Worm (Caenorhabditis elegans) whole organism, late embryonic: ENCODE measurements around the gene D2023.6.

Source experiments
- F13H6.1 ChIP-seq: sonication (generic microtip); optimal IDR thresholded peaks from 2 replicates; lab custom pipeline; 2016; ENCODE audit warnings: missing genetic modification characterization, missing compliant biosample characterization
- K02D7.2 ChIP-seq: sonication (generic microtip); optimal IDR thresholded peaks from 2 replicates; lab custom pipeline; 2017; ENCODE audit warnings: mild to moderate bottlenecking, missing genetic modification characterization, missing compliant biosample characterization
- T23F11.4 ChIP-seq: fragments of 200-800 bp; sonication (Bioruptor generic); optimal IDR thresholded peaks from 2 replicates; lab custom pipeline; 2018; ENCODE audit warnings: mild to moderate bottlenecking, missing genetic modification characterization, missing compliant biosample characterization
- Y22D7AL.16 ChIP-seq: sonication (generic microtip); optimal IDR thresholded peaks from 2 replicates; lab custom pipeline; 2016; ENCODE audit warnings: missing genetic modification characterization, missing compliant biosample characterization
- ama-1 ChIP-seq: fragments of 150-350 bp; optimal IDR thresholded peaks from 2 replicates; lab custom pipeline; 2014
- ceh-14 ChIP-seq: sonication (generic microtip); optimal IDR thresholded peaks from 2 replicates; lab custom pipeline; 2016; ENCODE audit warnings: missing genotype, missing genetic modification characterization, missing compliant biosample characterization
- ceh-18 ChIP-seq: sonication (generic microtip); optimal IDR thresholded peaks from 2 replicates; lab custom pipeline; 2016; ENCODE audit warnings: missing genetic modification characterization, missing compliant biosample characterization
- ceh-19 ChIP-seq: fragments of 200-800 bp; sonication (Bioruptor generic); optimal IDR thresholded peaks from 2 replicates; lab custom pipeline; 2018; ENCODE audit warnings: mild to moderate bottlenecking, missing genetic modification characterization, missing compliant biosample characterization
- ceh-22 ChIP-seq: sonication (generic microtip); optimal IDR thresholded peaks from 2 replicates; lab custom pipeline; 2017; ENCODE audit warnings: missing biosample characterization, missing genetic modification characterization
- ceh-34 ChIP-seq: sonication (generic microtip); optimal IDR thresholded peaks from 2 replicates; lab custom pipeline; 2016; ENCODE audit warnings: mild to moderate bottlenecking, missing genetic modification characterization, missing compliant biosample characterization
- ceh-45 ChIP-seq: fragments of 200-800 bp; sonication (Bioruptor generic); IDR thresholded peaks from 2 replicates; pipeline ENCODE4 v1.3.6; 2022; ENCODE audit warnings: missing genetic modification reagents, missing genetic modification characterization, missing compliant biosample characterization
- ceh-48 ChIP-seq: sonication (generic microtip); optimal IDR thresholded peaks from 2 replicates; lab custom pipeline; 2016; ENCODE audit warnings: missing genetic modification characterization, inconsistent platforms, missing compliant biosample characterization
- che-1 ChIP-seq: sonication (generic microtip); optimal IDR thresholded peaks from 2 replicates; lab custom pipeline; 2016; ENCODE audit warnings: mild to moderate bottlenecking, missing genetic modification characterization, missing compliant biosample characterization
- dmd-4 ChIP-seq: sonication (generic microtip); optimal IDR thresholded peaks from 2 replicates; lab custom pipeline; 2016; ENCODE audit warnings: borderline replicate concordance, missing genetic modification characterization, missing compliant biosample characterization
- dve-1 ChIP-seq: sonication (generic microtip); optimal IDR thresholded peaks from 2 replicates; lab custom pipeline; 2017; ENCODE audit warnings: antibody characterized with exemption, mild to moderate bottlenecking, missing genetic modification characterization, missing compliant biosample characterization
- eyg-1 ChIP-seq: sonication (generic microtip); optimal IDR thresholded peaks from 2 replicates; lab custom pipeline; 2016; ENCODE audit warnings: missing genotype, missing genetic modification characterization, missing compliant biosample characterization
- fkh-10 ChIP-seq: fragments of 150-350 bp; optimal IDR thresholded peaks from 2 replicates; lab custom pipeline; 2014; ENCODE audit warnings: missing biosample characterization, missing genetic modification reagents, missing genetic modification characterization
- fkh-6 ChIP-seq: sonication (generic microtip); optimal IDR thresholded peaks from 2 replicates; lab custom pipeline; 2016; ENCODE audit warnings: missing genetic modification characterization, missing compliant biosample characterization
- hlh-13 ChIP-seq: fragments of 200-800 bp; sonication (Bioruptor generic); optimal IDR thresholded peaks from 2 replicates; lab custom pipeline; 2018; ENCODE audit warnings: mild to moderate bottlenecking, missing genetic modification characterization, missing compliant biosample characterization
- hlh-15 ChIP-seq: sonication (generic microtip); optimal IDR thresholded peaks from 2 replicates; lab custom pipeline; 2016; ENCODE audit warnings: missing genetic modification characterization, missing compliant biosample characterization
- hlh-30 ChIP-seq: sonication (generic microtip); optimal IDR thresholded peaks from 2 replicates; lab custom pipeline; 2017; ENCODE audit warnings: antibody characterized with exemption, missing genetic modification characterization, missing compliant biosample characterization; ENCODE audit not compliant: insufficient read depth
- lim-6 ChIP-seq: sonication (generic microtip); optimal IDR thresholded peaks from 2 replicates; lab custom pipeline; 2016; ENCODE audit warnings: missing genetic modification characterization, missing compliant biosample characterization
- lin-11 ChIP-seq: fragments of 200-800 bp; sonication (Bioruptor generic); optimal IDR thresholded peaks from 2 replicates; lab custom pipeline; 2018; ENCODE audit warnings: mild to moderate bottlenecking, missing genetic modification characterization, missing compliant biosample characterization
- mec-3 ChIP-seq: sonication (generic microtip); optimal IDR thresholded peaks from 2 replicates; lab custom pipeline; 2016; ENCODE audit warnings: borderline replicate concordance, missing genetic modification characterization, missing compliant biosample characterization
- nfya-1 ChIP-seq: sonication (generic microtip); optimal IDR thresholded peaks from 2 replicates; lab custom pipeline; 2017; ENCODE audit warnings: missing genetic modification characterization, mild to moderate bottlenecking, missing compliant biosample characterization, antibody characterized with exemption, moderate library complexity
- nhr-11 ChIP-seq: fragments of 150-350 bp; optimal IDR thresholded peaks from 2 replicates; lab custom pipeline; 2014; ENCODE audit warnings: missing biosample characterization, missing genetic modification characterization
- nhr-232 ChIP-seq: sonication (generic microtip); optimal IDR thresholded peaks from 2 replicates; lab custom pipeline; 2016; ENCODE audit warnings: missing genetic modification characterization, missing compliant biosample characterization
- npax-4 ChIP-seq: sonication (generic microtip); optimal IDR thresholded peaks from 2 replicates; lab custom pipeline; 2016; ENCODE audit warnings: missing genetic modification characterization, missing compliant biosample characterization
- odd-2 ChIP-seq: sonication (generic microtip); optimal IDR thresholded peaks from 2 replicates; lab custom pipeline; 2017; ENCODE audit warnings: antibody characterized with exemption, mild to moderate bottlenecking, missing genetic modification characterization, missing compliant biosample characterization
- pag-3 ChIP-seq: sonication (generic microtip); optimal IDR thresholded peaks from 2 replicates; lab custom pipeline; 2016; ENCODE audit warnings: missing compliant biosample characterization, missing genetic modification characterization, borderline replicate concordance
- pax-1 ChIP-seq: fragments of 150-350 bp; optimal IDR thresholded peaks from 2 replicates; lab custom pipeline; 2014; ENCODE audit warnings: missing biosample characterization, missing genetic modification characterization
- pha-2 ChIP-seq: sonication (generic microtip); optimal IDR thresholded peaks from 2 replicates; lab custom pipeline; 2017; ENCODE audit warnings: mild to moderate bottlenecking, missing genetic modification characterization, missing compliant biosample characterization
- pha-4 ChIP-seq: fragments of 150-350 bp; optimal IDR thresholded peaks from 2 replicates; lab custom pipeline; 2018; ENCODE audit warnings: missing biosample characterization, missing genetic modification reagents, missing genetic modification characterization
- pros-1 ChIP-seq: fragments of 150-350 bp; optimal IDR thresholded peaks from 2 replicates; lab custom pipeline; 2014; ENCODE audit warnings: missing biosample characterization, missing genetic modification reagents, missing genetic modification characterization
- ref-2 ChIP-seq: sonication (generic microtip); optimal IDR thresholded peaks from 2 replicates; lab custom pipeline; 2016; ENCODE audit warnings: missing genetic modification characterization, missing compliant biosample characterization
- rnt-1 ChIP-seq: sonication (generic microtip); optimal IDR thresholded peaks from 2 replicates; lab custom pipeline; 2016; ENCODE audit warnings: missing genetic modification characterization, missing compliant biosample characterization
- sdc-2 ChIP-seq: sonication (generic microtip); optimal IDR thresholded peaks from 2 replicates; lab custom pipeline; 2016; ENCODE audit warnings: missing genotype, missing genetic modification characterization, missing compliant biosample characterization
- syd-9 ChIP-seq: sonication (generic microtip); optimal IDR thresholded peaks from 2 replicates; lab custom pipeline; 2016; ENCODE audit warnings: mild to moderate bottlenecking, missing genetic modification characterization, moderate library complexity, missing compliant biosample characterization
- tbx-7 ChIP-seq: sonication (generic microtip); optimal IDR thresholded peaks from 2 replicates; lab custom pipeline; 2016; ENCODE audit warnings: missing genotype, missing genetic modification characterization, missing compliant biosample characterization
- ttx-3 ChIP-seq: sonication (generic microtip); optimal IDR thresholded peaks from 2 replicates; lab custom pipeline; 2016; ENCODE audit warnings: missing genetic modification reagents, missing genetic modification characterization, missing compliant biosample characterization
- unc-55 ChIP-seq: sonication (generic microtip); optimal IDR thresholded peaks from 2 replicates; lab custom pipeline; 2017; ENCODE audit warnings: missing biosample characterization, missing genetic modification reagents, missing genetic modification characterization
- unc-86 ChIP-seq: sonication (generic microtip); optimal IDR thresholded peaks from 2 replicates; lab custom pipeline; 2016; ENCODE audit warnings: missing genetic modification characterization, missing compliant biosample characterization
- ztf-16 ChIP-seq: sonication (generic microtip); optimal IDR thresholded peaks from 2 replicates; lab custom pipeline; 2017; ENCODE audit warnings: missing genetic modification characterization, missing compliant biosample characterization

D2023.6 gene

DNA sequence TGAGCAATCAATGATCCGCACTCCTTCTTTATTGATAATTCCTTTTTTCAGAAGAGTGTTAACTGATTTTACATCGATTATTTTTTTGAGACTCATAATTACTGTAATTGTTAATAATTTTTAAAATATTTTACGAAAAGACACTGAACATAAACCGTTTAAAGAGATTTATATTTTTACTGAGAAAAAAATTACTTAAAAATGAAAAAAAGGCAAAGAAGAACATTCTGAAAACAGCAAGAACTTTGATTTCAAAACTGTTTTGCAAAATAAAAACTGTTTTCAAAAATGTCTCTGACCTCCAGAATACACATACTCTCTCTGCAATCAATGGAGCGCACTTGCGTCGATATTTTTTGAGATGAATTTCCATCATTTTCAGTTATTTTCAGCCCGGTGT, at the start of gene D2023.6, which contains the start of gene mpst-1:
D2023.6 (plus strand) TSS at position 388 of the 400 bp plus-strand sequence.
mpst-1 (minus strand) TSS at position 101 of the 400 bp plus-strand sequence.
- TF ChIP-seq unc-55 (no peak), unc-86 (tag; lab: Kevin White, UChicago) (no peak), che-1 (tag; lab: Kevin White, UChicago) (no peak), rnt-1 (no peak), ref-2 (tag; lab: Kevin White, UChicago) (no peak), nhr-232 (tag; lab: Kevin White, UChicago) (no peak), mec-3 (tag; lab: Kevin White, UChicago) (no peak), pros-1 (no peak), ceh-22 (tag; lab: Kevin White, UChicago) (no peak)
- TF ChIP-seq, all 69 proteins: peak for 0

DNA sequence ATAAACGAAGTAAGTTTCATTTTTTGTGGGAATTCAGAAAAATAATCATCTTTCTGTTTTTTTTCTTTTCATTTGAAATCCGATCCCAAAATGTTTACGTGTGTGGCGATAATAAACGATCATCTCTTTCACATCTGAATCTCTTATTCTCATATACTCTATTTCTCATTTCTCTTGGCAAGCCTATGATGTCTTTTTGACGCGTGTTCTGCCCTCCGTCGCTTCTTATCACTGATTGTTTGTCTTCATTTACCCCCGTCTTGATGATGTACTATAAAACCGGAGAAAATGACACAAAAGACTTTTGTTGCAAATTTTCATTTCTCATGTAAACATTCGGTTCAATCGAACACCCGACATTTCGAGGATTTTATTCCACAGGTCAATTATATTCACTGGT, 49.3 kb upstream of the D2023.6 start:
- TF ChIP-seq pax-1 (tag; lab: Kevin White, UChicago) (no peak), nhr-11 (no peak), ama-1 (lab: Kevin White, UChicago) (no peak), ceh-18 (tag; lab: Kevin White, UChicago) (peak; percentile 12)
- TF ChIP-seq, all 69 proteins: peak for 1

DNA sequence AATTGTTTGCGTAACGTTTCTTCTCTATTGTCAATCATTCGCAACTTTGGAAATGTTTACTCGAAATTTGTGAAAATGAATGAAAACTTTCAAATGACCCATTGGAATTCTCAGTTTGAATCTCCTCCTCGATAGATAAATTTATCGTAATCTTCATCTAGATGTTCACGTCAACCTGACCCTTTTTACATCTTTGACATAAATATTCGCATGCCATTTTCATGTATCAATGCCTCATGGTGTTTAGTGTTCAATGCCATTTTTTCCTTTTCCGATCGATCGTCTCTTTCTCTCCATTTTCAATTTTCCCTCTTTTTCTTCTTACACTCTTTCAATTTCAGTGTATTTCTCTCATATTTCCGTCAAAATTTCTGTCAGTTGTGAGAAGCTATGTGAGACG, 47.8 kb upstream of the D2023.6 start:
- TF ChIP-seq nhr-232 (tag; lab: Kevin White, UChicago) = no peak
- no peak for TF ChIP-seq pha-2
- TF ChIP-seq ceh-45 (GFP tag; lab: Robert Waterston, UW) = no peak
- no peak for TF ChIP-seq ceh-18 (tag; lab: Kevin White, UChicago)
- TF ChIP-seq fkh-10 = no peak
- TF ChIP-seq F13H6.1 (tag; lab: Kevin White, UChicago) = no peak
- no peak for TF ChIP-seq ceh-48 (tag; lab: Kevin White, UChicago)
- TF ChIP-seq pag-3 (tag; lab: Kevin White, UChicago) = no peak
- no peak for TF ChIP-seq ttx-3 (tag; lab: Kevin White, UChicago)
- TF ChIP-seq hlh-13 (GFP tag; lab: Kevin White, UChicago) = no peak
- no peak for TF ChIP-seq nfya-1
- TF ChIP-seq T23F11.4 = no peak
- TF ChIP-seq fkh-6 (tag; lab: Kevin White, UChicago) = no peak
- TF ChIP-seq npax-4 = no peak
- no peak for TF ChIP-seq ceh-14 (tag; lab: Kevin White, UChicago)
- TF ChIP-seq ceh-34 (tag; lab: Kevin White, UChicago) = no peak
- TF ChIP-seq eyg-1 = no peak

DNA sequence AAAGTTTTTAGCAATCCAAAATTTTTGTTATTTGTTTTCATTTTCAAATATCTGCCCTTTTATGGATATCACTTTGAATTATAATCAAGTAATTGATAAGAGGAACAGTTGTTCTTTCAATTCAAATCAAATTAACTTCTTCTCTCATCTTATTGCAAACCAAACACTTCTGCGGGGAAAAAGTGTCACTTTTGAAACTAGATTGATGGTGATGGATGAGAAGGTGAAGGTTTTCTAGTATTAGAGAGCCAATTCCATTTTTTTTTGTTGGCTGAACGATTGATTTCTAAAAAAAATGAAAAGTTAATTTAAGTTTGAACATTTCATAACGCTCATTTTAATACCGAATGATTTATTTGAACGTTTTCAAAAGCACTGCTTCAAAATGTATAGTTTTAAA, 47.3 kb upstream of the D2023.6 start:
- peak; percentile 88 for TF ChIP-seq unc-55
- no peak for TF ChIP-seq pha-4 (tag; lab: Kevin White, UChicago)
- TF ChIP-seq, all 69 proteins: peak for 1

DNA sequence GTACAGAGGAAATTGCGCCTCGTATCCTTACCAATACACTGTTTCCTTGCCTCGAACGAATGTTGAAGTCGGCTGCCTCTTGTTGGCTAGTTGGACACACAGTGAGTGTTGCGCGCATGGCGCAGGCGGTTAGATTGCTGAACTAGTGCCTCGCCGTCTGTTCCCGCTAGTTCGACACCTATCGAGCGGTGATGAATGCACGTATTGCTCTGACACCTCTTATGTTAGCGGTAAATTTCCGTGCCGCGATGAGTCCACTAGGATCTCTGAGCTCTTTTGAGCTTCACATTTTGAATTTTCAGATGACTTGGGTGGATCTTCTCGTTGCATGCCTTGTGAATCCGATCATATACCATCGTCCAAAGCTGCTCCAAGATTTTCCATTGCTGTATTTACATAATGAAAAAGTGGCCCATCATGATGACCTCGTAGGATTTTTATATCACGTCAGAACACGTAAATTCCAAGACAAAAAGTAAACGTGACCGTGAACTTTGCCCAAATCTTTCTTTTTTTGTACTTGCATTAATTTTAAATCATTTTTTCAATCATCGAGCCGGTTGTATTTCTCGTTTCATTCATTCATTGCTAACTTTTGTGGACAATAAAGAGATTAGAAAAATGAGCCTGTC, 44.2 kb upstream of the D2023.6 start, which contains the start of gene F55A11.11:
F55A11.11 (plus strand) TSS at position 341 of the 632 bp plus-strand sequence.
- TF ChIP-seq lim-6 = peak; percentile 48
- TF ChIP-seq ceh-45 (GFP tag; lab: Robert Waterston, UW) = peak; percentile 81; the same call in 1 of the 2 replicates
- peak; percentile 91 for TF ChIP-seq ceh-48 (tag; lab: Kevin White, UChicago)
- TF ChIP-seq odd-2 = peak; percentile 56
- TF ChIP-seq hlh-15 = peak; percentile 90
- TF ChIP-seq npax-4 = peak; percentile 90
- TF ChIP-seq mec-3 (tag; lab: Kevin White, UChicago) = peak; percentile 80
- TF ChIP-seq pag-3 (tag; lab: Kevin White, UChicago) = peak; percentile 75
- TF ChIP-seq ref-2 (tag; lab: Kevin White, UChicago) = peak; percentile 95
- TF ChIP-seq fkh-10 = peak; percentile 85
- TF ChIP-seq ceh-19 = peak; percentile 96
- TF ChIP-seq pax-1 (tag; lab: Kevin White, UChicago) = no peak
- peak; percentile 59 for TF ChIP-seq hlh-30 (tag; lab: Kevin White, UChicago)
- peak; percentile 94 for TF ChIP-seq fkh-6 (tag; lab: Kevin White, UChicago)
- TF ChIP-seq dmd-4 (tag; lab: Kevin White, UChicago) = peak; percentile 83
- TF ChIP-seq tbx-7 = peak; percentile 61
- TF ChIP-seq syd-9 = peak; percentile 95
- peak; percentile 87 for TF ChIP-seq F13H6.1 (tag; lab: Kevin White, UChicago)
- peak; percentile 89 for TF ChIP-seq dve-1 (tag; lab: Kevin White, UChicago)
- peak; percentile 89 for TF ChIP-seq Y22D7AL.16 (tag; lab: Kevin White, UChicago)
- TF ChIP-seq ztf-16 (tag; lab: Kevin White, UChicago) = peak; percentile 94
- TF ChIP-seq K02D7.2 (tag; lab: Kevin White, UChicago) = peak; percentile 91
- TF ChIP-seq ceh-14 (tag; lab: Kevin White, UChicago) = peak; percentile 94
- peak; percentile 87 for TF ChIP-seq sdc-2 (tag; lab: Kevin White, UChicago)
- peak; percentile 89 for TF ChIP-seq eyg-1
- peak; percentile 91 for TF ChIP-seq lin-11
